Worm (Caenorhabditis elegans): ENCODE data around the gene ttc-17.

The ttc-17 gene

DNA sequence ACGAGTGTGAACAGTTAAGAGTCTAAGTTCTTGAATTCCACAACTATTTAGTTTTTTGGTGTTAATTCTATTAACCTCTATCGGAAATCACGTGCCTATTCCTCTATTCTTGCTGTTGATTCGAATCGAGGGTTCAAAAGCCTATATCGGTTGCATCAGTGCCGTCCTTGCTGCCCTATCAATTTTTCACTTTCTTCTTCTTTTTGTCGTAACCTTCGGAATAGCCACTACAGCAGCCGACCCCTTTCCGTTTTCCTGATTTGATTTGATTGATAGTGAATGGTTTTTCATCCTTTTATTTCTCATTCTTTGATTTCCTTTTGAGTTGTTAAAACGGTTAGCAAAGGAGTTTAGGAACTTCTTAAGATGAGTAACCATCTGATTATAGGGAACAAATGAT, 37.4 kb downstream of the ttc-17 start (continued):
- TF ChIP-seq hpl-2 (GFP tag; optimal IDR thresholded peaks at IDR 0.05) = no peak
- no peak for TF ChIP-seq grh-1 (GFP tag; IDR thresholded peaks at IDR 0.05)
- TF ChIP-seq mab-9 (GFP tag; IDR thresholded peaks at IDR 0.05) = no peak
- TF ChIP-seq tbx-2 (tag; optimal IDR thresholded peaks at IDR 0.05) = peak; percentile 23
- no peak for TF ChIP-seq jun-1 (tag; optimal IDR thresholded peaks at IDR 0.05)
- peak in 4 of 6 experiments; percentile 44 to 91 (median 86) for TF ChIP-seq elt-3 (tag; optimal IDR thresholded peaks at IDR 0.05)
- no peak for TF ChIP-seq alr-1 (tag; optimal IDR thresholded peaks at IDR 0.05; ENCODE audit: borderline replicate concordance)
- TF ChIP-seq ceh-8 (GFP tag; optimal IDR thresholded peaks at IDR 0.05) = no peak
- no peak for TF ChIP-seq ceh-88 (GFP tag; IDR thresholded peaks at IDR 0.05)
- no peak for TF ChIP-seq hlh-17 (GFP tag; optimal IDR thresholded peaks at IDR 0.05; ENCODE audit: borderline replicate concordance)
- peak; percentile 93 for TF ChIP-seq nhr-85 (tag)
- no peak for TF ChIP-seq sup-37 (GFP tag; optimal IDR thresholded peaks at IDR 0.05)
- no peak for TF ChIP-seq fkh-8 (tag; optimal IDR thresholded peaks at IDR 0.05)
- TF ChIP-seq lin-35 (GFP tag; optimal IDR thresholded peaks at IDR 0.05) = no peak
- no peak for TF ChIP-seq egl-13 (tag; optimal IDR thresholded peaks at IDR 0.05)
- no peak for TF ChIP-seq ces-1 (GFP tag; optimal IDR thresholded peaks at IDR 0.05)
- TF ChIP-seq pqm-1 (tag; optimal IDR thresholded peaks at IDR 0.05) = no peak
- TF ChIP-seq fkh-4 (tag; optimal IDR thresholded peaks at IDR 0.05; ENCODE audit: borderline replicate concordance) = no peak
- no peak for TF ChIP-seq pag-3 (tag; optimal IDR thresholded peaks at IDR 0.05; ENCODE audit: borderline replicate concordance, insufficient read depth)
- no peak for TF ChIP-seq efl-1 (optimal IDR thresholded peaks at IDR 0.05)
- no peak for TF ChIP-seq efl-1 (GFP tag; optimal IDR thresholded peaks at IDR 0.05 in 1 of 2)
- TF ChIP-seq F16B12.6 (tag; optimal IDR thresholded peaks at IDR 0.05) = no peak
- no peak for TF ChIP-seq ztf-11 (tag; optimal IDR thresholded peaks at IDR 0.05)
- no peak for TF ChIP-seq nhr-47 (tag; optimal IDR thresholded peaks at IDR 0.05)
- no peak for TF ChIP-seq lir-3 (tag; optimal IDR thresholded peaks at IDR 0.05; ENCODE audit: poor library complexity)
- no peak for TF ChIP-seq nhr-237 (tag; optimal IDR thresholded peaks at IDR 0.05)
- TF ChIP-seq C04F5.9 (tag; optimal IDR thresholded peaks at IDR 0.05) = no peak
- TF ChIP-seq Y116A8C.19 (tag; optimal IDR thresholded peaks at IDR 0.05; ENCODE audit: borderline replicate concordance) = no peak
- no peak for TF ChIP-seq unc-98 (GFP tag; IDR thresholded peaks at IDR 0.05)
- no peak for TF ChIP-seq sptf-1 (tag; optimal IDR thresholded peaks at IDR 0.05)

- TF ChIP-seq egl-13 (tag; optimal IDR thresholded peaks at IDR 0.05) = no peak
- no peak for TF ChIP-seq pax-3 (tag; optimal IDR thresholded peaks at IDR 0.05)
- no peak for TF ChIP-seq pag-3 (tag; optimal IDR thresholded peaks at IDR 0.05; ENCODE audit: borderline replicate concordance, insufficient read depth)
- TF ChIP-seq vab-15 (tag; optimal IDR thresholded peaks at IDR 0.05) = no peak
- TF ChIP-seq lin-13 (GFP tag; optimal IDR thresholded peaks at IDR 0.05) = no peak
- TF ChIP-seq swsn-7 (tag; optimal IDR thresholded peaks at IDR 0.05) = no peak
- no peak for TF ChIP-seq aha-1 (tag; optimal IDR thresholded peaks at IDR 0.05)
- TF ChIP-seq lsy-2 (tag; optimal IDR thresholded peaks at IDR 0.05) = no peak
- TF ChIP-seq efl-3 (GFP tag; optimal IDR thresholded peaks at IDR 0.05) = no peak
- no peak for TF ChIP-seq fkh-8 (tag; optimal IDR thresholded peaks at IDR 0.05)
- no peak for TF ChIP-seq mef-2 (tag; optimal IDR thresholded peaks at IDR 0.05)
- no peak for TF ChIP-seq snpc-4 (tag; optimal IDR thresholded peaks at IDR 0.05)
Observed at ce11 chrV:8994801-8995200, 38.0 kb downstream of the ttc-17 start, which contains the start of gene F59E11.5. Gene F59E11.5, plus strand, starts transcription at chrV:8995101.

- TF ChIP-seq sptf-1 (tag; optimal IDR thresholded peaks at IDR 0.05) (no peak), efl-1 (optimal IDR thresholded peaks at IDR 0.05) (no peak), efl-1 (GFP tag; optimal IDR thresholded peaks at IDR 0.05 in 1 of 2) (no peak), alr-1 (tag; optimal IDR thresholded peaks at IDR 0.05; ENCODE audit: borderline replicate concordance) (no peak), nhr-71 (tag; optimal IDR thresholded peaks at IDR 0.05) (no peak), tbx-2 (tag; optimal IDR thresholded peaks at IDR 0.05) (no peak), lin-13 (GFP tag; optimal IDR thresholded peaks at IDR 0.05) (no peak), efl-3 (GFP tag; optimal IDR thresholded peaks at IDR 0.05) (no peak), unc-30 (tag; optimal IDR thresholded peaks at IDR 0.05) (no peak), pqm-1 (tag; optimal IDR thresholded peaks at IDR 0.05) (no peak), unc-130 (tag; optimal IDR thresholded peaks at IDR 0.05) (no peak), isw-1 (GFP tag; IDR thresholded peaks at IDR 0.05) (no peak), mdl-1 (tag; optimal IDR thresholded peaks at IDR 0.05) (no peak), nhr-20 (tag; optimal IDR thresholded peaks at IDR 0.05) (no peak), C16A3.4 (tag; optimal IDR thresholded peaks at IDR 0.05) (no peak), fkh-10 (GFP tag; optimal IDR thresholded peaks at IDR 0.05) (no peak), pag-3 (tag; optimal IDR thresholded peaks at IDR 0.05; ENCODE audit: borderline replicate concordance, insufficient read depth) (no peak), elt-3 (tag; optimal IDR thresholded peaks at IDR 0.05) (no peak)
Observed at ce11 chrV:9001175-9001574, 44.3 kb downstream of the ttc-17 start, which contains the start of gene F59E11.2. Gene F59E11.2, plus strand, starts transcription at chrV:9001475.

Measured in whole organism, L1 larva.